Fruit fly (Drosophila melanogaster) S2 (cell line): ENCODE results near the gene EMC5.

Source experiments
- CG8478 ChIP-seq: fragments of >200 bp; optimal IDR thresholded peaks from 2 replicates; lab custom pipeline; 2018
- CTCF ChIP-seq, 2 experiments: fragments of >200 bp; optimal IDR thresholded peaks; 2 replicates each; lab custom pipeline; 2018

DNA sequence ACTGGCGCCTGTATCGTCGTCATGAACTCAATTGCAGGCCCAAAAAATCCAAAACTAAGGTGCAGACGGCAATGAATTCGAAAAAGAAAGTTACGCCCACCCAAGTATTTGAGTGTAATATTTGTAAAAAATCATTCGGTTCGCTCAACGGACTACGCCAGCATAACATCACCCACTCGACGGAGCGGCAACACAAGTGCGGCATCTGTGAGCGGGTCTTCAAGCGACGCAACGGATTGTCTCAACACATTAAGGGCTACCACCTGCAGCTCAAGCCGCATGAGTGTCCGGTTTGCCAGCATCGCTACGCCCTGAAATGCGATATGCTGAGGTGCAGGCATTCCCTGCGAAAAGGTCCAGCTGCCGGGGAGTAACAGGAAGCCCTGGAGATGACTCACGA lies 10.8 kb upstream of the EMC5 start:
- TF ChIP-seq CG8478 (lab: Kevin White, UChicago), result no peak
- no peak for TF ChIP-seq CTCF (optimal IDR thresholded peaks at IDR 0.05; lab: Kevin White, UChicago)
